Fruit fly (Drosophila melanogaster) whole organism: ENCODE data around the gene Arl2.
A peak's percentile ranks its signal among the peaks of the same experiment; 100 is the strongest.

ENCODE experiments used
- CG8478 ChIP-seq: fragments of >200 bp; optimal IDR thresholded peaks from 2 replicates; lab custom pipeline; 2018; ENCODE audit warnings: inconsistent platforms
- Dll ChIP-seq: fragments of >200 bp; optimal IDR thresholded peaks from 2 replicates; lab custom pipeline; 2017
- EcR ChIP-seq, 2 experiments: fragments of >200 bp; optimal IDR thresholded peaks; 2 replicates each; lab custom pipeline; 2017; ENCODE audit warnings: missing biosample characterization in 2 of 2, missing genetic modification characterization in 2 of 2, missing genetic modification reagents in 2 of 2
- pan ChIP-seq: fragments of >200 bp; optimal IDR thresholded peaks from 2 replicates; lab custom pipeline; 2017
- psq ChIP-seq: fragments of >200 bp; optimal IDR thresholded peaks from 2 replicates; lab custom pipeline; 2017
- usp ChIP-seq: fragments of >200 bp; optimal IDR thresholded peaks from 2 replicates; lab custom pipeline; 2017; ENCODE audit warnings: missing biosample characterization, missing genetic modification characterization, mixed read lengths

The Arl2 gene

dm6 chr3R:8313038-8313437, 27.9 kb upstream of the Arl2 start, which contains the start of gene CG7483:
CG7483 (plus strand) TSS chr3R:8313208.
- no peak for TF ChIP-seq EcR (GFP tag; optimal IDR thresholded peaks at IDR 0.05; lab: Kevin White, UChicago)
- TF ChIP-seq CG8478 (lab: Kevin White, UChicago), result no peak
- TF ChIP-seq Dll (lab: Kevin White, UChicago), result no peak
- TF ChIP-seq usp, result no peak
- no peak for TF ChIP-seq psq (lab: Kevin White, UChicago)
- TF ChIP-seq pan (lab: Kevin White, UChicago), result no peak

dm6 chr3R:8316344-8317105, 24.4 kb upstream of the Arl2 start, which contains the start of gene Coq2:
Coq2 (minus strand) TSS chr3R:8316543.
- no peak for TF ChIP-seq EcR (GFP tag; optimal IDR thresholded peaks at IDR 0.05; lab: Kevin White, UChicago)
- TF ChIP-seq CG8478 (lab: Kevin White, UChicago), result no peak
- no peak for TF ChIP-seq pan (lab: Kevin White, UChicago)
- TF ChIP-seq Dll (lab: Kevin White, UChicago), result no peak
- TF ChIP-seq usp, result no peak
- TF ChIP-seq psq (lab: Kevin White, UChicago), result no peak

dm6 chr3R:8317215-8317614, 23.7 kb upstream of the Arl2 start, which contains the start of gene Ctr1B:
Ctr1B (plus strand) TSS chr3R:8317612.
- TF ChIP-seq CG8478 (lab: Kevin White, UChicago), result no peak
- TF ChIP-seq Dll (lab: Kevin White, UChicago), result no peak
- no peak for TF ChIP-seq psq (lab: Kevin White, UChicago)
- TF ChIP-seq pan (lab: Kevin White, UChicago), result no peak
- TF ChIP-seq EcR (GFP tag; optimal IDR thresholded peaks at IDR 0.05; lab: Kevin White, UChicago), result no peak
- no peak for TF ChIP-seq usp

dm6 chr3R:8317709-8318335, 23.1 kb upstream of the Arl2 start:
- TF ChIP-seq CG8478 (lab: Kevin White, UChicago) (no peak), pan (lab: Kevin White, UChicago) (no peak), usp (no peak), EcR (GFP tag; optimal IDR thresholded peaks at IDR 0.05; lab: Kevin White, UChicago) (no peak), Dll (lab: Kevin White, UChicago) (no peak), psq (lab: Kevin White, UChicago) (no peak)

dm6 chr3R:8321447-8321846, 19.5 kb upstream of the Arl2 start, which contains the start of gene Or85a:
Or85a (plus strand) TSS chr3R:8321747.
- TF ChIP-seq CG8478 (lab: Kevin White, UChicago) (no peak), Dll (lab: Kevin White, UChicago) (no peak), EcR (GFP tag; optimal IDR thresholded peaks at IDR 0.05; lab: Kevin White, UChicago) (no peak), pan (lab: Kevin White, UChicago) (no peak), usp (no peak), psq (lab: Kevin White, UChicago) (no peak)

- TF ChIP-seq pan (lab: Kevin White, UChicago) (no peak), psq (lab: Kevin White, UChicago) (no peak), Dll (lab: Kevin White, UChicago) (no peak), usp (no peak), EcR (GFP tag; optimal IDR thresholded peaks at IDR 0.05; lab: Kevin White, UChicago) (no peak), CG8478 (lab: Kevin White, UChicago) (no peak)
These were observed 16.9 kb upstream of the Arl2 start, which contains the start of gene CG7443 for dm6 chr3R:8324016-8324415. CG7443 (plus strand) TSS chr3R:8324316.

dm6 chr3R:8326884-8327283, 14.0 kb upstream of the Arl2 start:
- TF ChIP-seq Dll (lab: Kevin White, UChicago), result no peak
- no peak for TF ChIP-seq EcR (GFP tag; optimal IDR thresholded peaks at IDR 0.05; lab: Kevin White, UChicago)
- TF ChIP-seq psq (lab: Kevin White, UChicago), result no peak

dm6 chr3R:8327967-8328789, 12.7 kb upstream of the Arl2 start:
- no peak for TF ChIP-seq psq (lab: Kevin White, UChicago)
- no peak for TF ChIP-seq usp
- TF ChIP-seq EcR (GFP tag; optimal IDR thresholded peaks at IDR 0.05; lab: Kevin White, UChicago), result no peak
- no peak for TF ChIP-seq pan (lab: Kevin White, UChicago)

- no peak for TF ChIP-seq psq (lab: Kevin White, UChicago)
- no peak for TF ChIP-seq CG8478 (lab: Kevin White, UChicago)
- no peak for TF ChIP-seq pan (lab: Kevin White, UChicago)
- TF ChIP-seq EcR (GFP tag; optimal IDR thresholded peaks at IDR 0.05; lab: Kevin White, UChicago), result no peak
- TF ChIP-seq Dll (lab: Kevin White, UChicago), result no peak
- no peak for TF ChIP-seq usp
These were observed 11.3 kb upstream of the Arl2 start for dm6 chr3R:8329628-8330027.

dm6 chr3R:8333768-8334470, 7.0 kb upstream of the Arl2 start, which contains the start of gene Poxm:
Poxm (minus strand) TSS chr3R:8333792.
- TF ChIP-seq pan (lab: Kevin White, UChicago) (no peak), psq (lab: Kevin White, UChicago) (no peak), CG8478 (lab: Kevin White, UChicago) (peak; percentile 58), Dll (lab: Kevin White, UChicago) (no peak), EcR (GFP tag; optimal IDR thresholded peaks at IDR 0.05; lab: Kevin White, UChicago) (no peak), usp (no peak)
